Fruit fly (Drosophila melanogaster) Kc167 (cell line): Measurements from ENCODE around the gene CG9452.

Experiments
- Myc ChIP-seq: fragments of >200 bp; optimal IDR thresholded peaks from 2 replicates; lab custom pipeline; 2017; ENCODE audit warnings: missing external identifiers
- Sin3A ChIP-seq: fragments of >200 bp; optimal IDR thresholded peaks from 2 replicates; lab custom pipeline; 2018; ENCODE audit warnings: missing external identifiers
- h ChIP-seq: fragments of >200 bp; optimal IDR thresholded peaks from 3 replicates; lab custom pipeline; 2018; ENCODE audit warnings: missing external identifiers
- insv ChIP-seq: fragments of >200 bp; optimal IDR thresholded peaks from 3 replicates; lab custom pipeline; 2018; ENCODE audit warnings: missing external identifiers
- psq ChIP-seq: fragments of >200 bp; optimal IDR thresholded peaks from 2 replicates; lab custom pipeline; 2017; ENCODE audit warnings: missing external identifiers
- ttk ChIP-seq: sonication (Bioruptor generic); optimal IDR thresholded peaks from 2 replicates; lab custom pipeline; 2017; ENCODE audit warnings: missing external identifiers

CG9452 gene

dm6 chr3L:19503770-19504169 is at the start of gene CG9452:
Gene CG9452 (minus strand): TSS chr3L:19503870.
- TF ChIP-seq psq (lab: Kevin White, UChicago), result no peak
- TF ChIP-seq h (lab: Kevin White, UChicago), result no peak
- no peak for TF ChIP-seq Sin3A
- no peak for TF ChIP-seq insv (lab: Kevin White, UChicago)
- TF ChIP-seq Myc (lab: Kevin White, UChicago), result no peak
- no peak for TF ChIP-seq ttk (lab: Kevin White, UChicago)

- no peak for TF ChIP-seq ttk (lab: Kevin White, UChicago)
- no peak for TF ChIP-seq h (lab: Kevin White, UChicago)
- no peak for TF ChIP-seq Sin3A
- no peak for TF ChIP-seq insv (lab: Kevin White, UChicago)
- no peak for TF ChIP-seq psq (lab: Kevin White, UChicago)
- TF ChIP-seq Myc (lab: Kevin White, UChicago), result no peak
These were observed 48.6 kb upstream of the CG9452 start, which contains the start of the genes Ltn1 and CG9300 for dm6 chr3L:19552136-19552773. Gene Ltn1 (minus strand): TSS chr3L:19552290. Gene CG9300 (plus strand): TSS chr3L:19552420.

DNA sequence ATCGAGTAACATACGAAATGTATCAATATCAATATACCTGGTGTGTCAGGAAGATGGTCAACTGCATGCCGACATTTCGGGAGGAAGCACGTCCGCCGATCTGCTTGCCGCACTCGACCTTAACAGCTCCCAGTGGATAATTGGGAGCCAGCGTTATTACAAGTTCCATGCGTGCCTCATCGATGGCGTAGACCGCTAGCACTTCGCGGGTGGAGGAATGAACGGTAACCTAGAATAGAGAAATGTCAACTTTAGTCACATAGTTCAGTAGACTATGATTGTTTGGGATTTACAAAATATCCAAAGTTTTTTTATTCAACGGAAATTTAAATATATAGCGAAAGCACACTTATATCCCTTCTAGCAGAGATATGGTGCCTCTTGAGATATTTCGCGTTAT is 41.1 kb upstream of the CG9452 start, which contains the start of the genes CG46435 and Rcd7:
Gene CG46435, plus strand, starts transcription at position 301 of the 400 bp plus-strand sequence.
Gene Rcd7, plus strand, starts transcription at position 301 of the 400 bp plus-strand sequence.
- TF ChIP-seq Sin3A (no peak), insv (lab: Kevin White, UChicago) (no peak), h (lab: Kevin White, UChicago) (no peak), Myc (lab: Kevin White, UChicago) (no peak), psq (lab: Kevin White, UChicago) (no peak), ttk (lab: Kevin White, UChicago) (no peak)

dm6 chr3L:19544105-19544504 is 40.4 kb upstream of the CG9452 start, which contains the start of the genes CG46434 and Dred:
Gene CG46434 (minus strand): TSS chr3L:19544205.
Gene Dred (minus strand): TSS chr3L:19544205.
- TF ChIP-seq Sin3A (no peak), ttk (lab: Kevin White, UChicago) (no peak), Myc (lab: Kevin White, UChicago) (no peak), insv (lab: Kevin White, UChicago) (no peak), h (lab: Kevin White, UChicago) (no peak), psq (lab: Kevin White, UChicago) (no peak)

- TF ChIP-seq Myc (lab: Kevin White, UChicago), result no peak
- TF ChIP-seq ttk (lab: Kevin White, UChicago), result no peak
- TF ChIP-seq h (lab: Kevin White, UChicago), result no peak
- no peak for TF ChIP-seq psq (lab: Kevin White, UChicago)
- TF ChIP-seq insv (lab: Kevin White, UChicago), result no peak
- TF ChIP-seq Sin3A, result no peak
These were observed 28.8 kb upstream of the CG9452 start, which contains the start of gene Cpr76Bd for dm6 chr3L:19532443-19532842. Gene Cpr76Bd (plus strand): TSS chr3L:19532743.

DNA sequence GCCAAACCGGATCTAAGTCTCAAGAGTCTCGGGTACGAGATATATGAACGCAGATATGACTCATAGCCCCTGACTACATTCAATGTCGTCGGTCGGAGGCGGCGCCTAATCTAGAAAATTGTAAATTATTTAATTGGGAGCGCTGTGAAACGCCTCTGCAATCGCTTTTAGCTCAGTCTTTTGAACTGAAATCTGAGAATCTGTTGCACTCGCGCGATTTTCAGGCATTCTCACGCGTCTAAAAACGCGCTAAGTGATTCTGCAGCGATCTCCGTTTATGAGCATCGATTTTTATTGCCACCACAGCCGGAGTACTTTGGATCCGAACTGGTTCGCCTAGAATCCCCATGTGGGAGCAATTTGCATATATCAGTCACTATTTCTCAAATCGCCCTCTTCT is 24.9 kb upstream of the CG9452 start:
- TF ChIP-seq ttk (lab: Kevin White, UChicago), result no peak
- TF ChIP-seq insv (lab: Kevin White, UChicago), result no peak

DNA sequence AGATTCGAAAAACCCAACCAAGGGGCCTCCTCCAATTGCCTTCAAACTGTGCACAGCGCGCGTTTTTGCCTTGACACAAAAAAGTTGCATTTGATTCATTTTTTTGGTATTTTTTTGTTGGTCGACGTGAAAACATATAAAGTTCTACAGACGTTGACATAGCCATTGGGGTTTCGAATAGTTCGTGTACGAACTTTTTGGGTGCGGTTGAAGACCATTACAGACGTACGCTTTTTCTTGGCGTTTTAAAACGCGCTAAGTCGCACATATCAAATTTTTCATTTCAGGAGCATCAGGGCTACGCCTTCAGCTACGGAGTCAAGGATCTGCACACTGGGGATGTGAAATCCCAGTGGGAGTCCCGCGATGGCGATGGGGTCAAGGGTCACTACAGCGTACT is 22.1 kb upstream of the CG9452 start:
- TF ChIP-seq Myc (lab: Kevin White, UChicago), result no peak
- TF ChIP-seq h (lab: Kevin White, UChicago), result no peak
- no peak for TF ChIP-seq Sin3A
- no peak for TF ChIP-seq ttk (lab: Kevin White, UChicago)

- TF ChIP-seq h (lab: Kevin White, UChicago) (no peak), ttk (lab: Kevin White, UChicago) (no peak), Myc (lab: Kevin White, UChicago) (no peak)
These were observed 21.0 kb upstream of the CG9452 start for dm6 chr3L:19524690-19525089.

DNA sequence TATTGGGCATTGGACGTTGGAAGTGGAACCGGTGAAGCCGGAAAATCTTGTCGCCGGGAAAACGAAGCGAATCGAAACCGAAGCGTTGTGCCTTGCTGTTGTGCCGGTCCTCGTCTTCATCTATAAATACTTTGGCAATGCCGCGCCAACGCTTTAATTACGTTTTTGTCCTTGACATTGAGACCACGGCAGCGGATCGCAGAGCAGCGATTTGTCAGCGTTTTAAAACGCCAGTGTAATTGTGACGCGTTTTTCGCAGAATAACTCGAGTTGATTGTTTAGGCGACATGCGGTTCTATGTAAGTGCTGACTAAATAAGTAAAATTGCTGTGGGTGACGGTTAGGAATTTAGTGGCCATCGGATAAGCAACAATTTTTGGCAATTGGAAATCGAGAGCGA is 17.4 kb upstream of the CG9452 start:
- TF ChIP-seq ttk (lab: Kevin White, UChicago) (no peak), psq (lab: Kevin White, UChicago) (no peak), h (lab: Kevin White, UChicago) (no peak), Myc (lab: Kevin White, UChicago) (no peak), Sin3A (no peak), insv (lab: Kevin White, UChicago) (no peak)

dm6 chr3L:19520645-19521044 is 17.0 kb upstream of the CG9452 start, which contains the start of gene Cpr76Bc:
Gene Cpr76Bc (plus strand): TSS chr3L:19520945.
- TF ChIP-seq ttk (lab: Kevin White, UChicago) (no peak), psq (lab: Kevin White, UChicago) (no peak), Myc (lab: Kevin White, UChicago) (no peak)

DNA sequence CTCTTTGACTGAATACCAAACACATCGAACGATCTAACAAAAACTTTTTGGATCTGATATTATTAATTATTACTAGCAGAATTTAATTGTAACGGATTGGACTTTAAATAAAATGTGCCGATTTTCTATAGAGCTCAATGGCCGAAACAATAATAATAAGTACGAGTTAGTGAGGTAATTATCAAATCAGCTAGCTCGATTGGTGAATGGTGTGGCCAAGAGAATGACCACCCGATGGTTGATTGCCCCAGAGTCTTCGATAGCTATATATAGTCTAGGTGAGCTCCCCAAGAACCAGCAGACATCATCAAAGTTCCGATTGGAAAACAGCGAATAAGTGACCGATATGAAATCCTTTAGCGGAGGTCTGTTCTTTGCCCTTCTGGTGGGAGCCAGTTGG is 15.7 kb upstream of the CG9452 start, which contains the start of gene Cpr76Bb:
Gene Cpr76Bb, plus strand, starts transcription at position 301 of the 400 bp plus-strand sequence.
- no peak for TF ChIP-seq Sin3A
- no peak for TF ChIP-seq insv (lab: Kevin White, UChicago)
- TF ChIP-seq ttk (lab: Kevin White, UChicago), result no peak
- no peak for TF ChIP-seq Myc (lab: Kevin White, UChicago)
- TF ChIP-seq psq (lab: Kevin White, UChicago), result no peak
- no peak for TF ChIP-seq h (lab: Kevin White, UChicago)

DNA sequence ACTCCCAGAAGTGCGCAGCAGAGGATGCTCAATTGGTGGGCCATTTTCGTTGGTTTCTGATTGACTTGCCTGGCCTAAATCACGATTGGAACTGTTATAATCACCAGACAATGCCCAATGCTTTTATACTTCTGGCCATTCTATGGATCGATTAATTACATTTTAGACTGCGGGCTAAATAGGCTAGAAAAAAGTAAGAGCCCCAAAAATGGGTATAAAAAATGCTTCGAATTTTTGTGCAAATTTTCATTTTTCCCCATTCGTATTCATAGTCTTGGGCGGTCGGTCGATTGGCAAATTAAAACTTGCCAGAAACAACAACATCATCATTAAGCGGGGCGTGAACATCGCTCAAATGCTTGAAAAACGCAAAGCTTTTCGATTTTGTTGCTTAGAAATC is 14.6 kb upstream of the CG9452 start, which contains the start of gene Cpr76Ba:
Gene Cpr76Ba, minus strand, starts transcription at position 101 of the 400 bp plus-strand sequence.
- no peak for TF ChIP-seq psq (lab: Kevin White, UChicago)
- TF ChIP-seq h (lab: Kevin White, UChicago), result no peak
- TF ChIP-seq ttk (lab: Kevin White, UChicago), result no peak
- no peak for TF ChIP-seq insv (lab: Kevin White, UChicago)
- no peak for TF ChIP-seq Myc (lab: Kevin White, UChicago)
- no peak for TF ChIP-seq Sin3A
